Fruit fly (Drosophila melanogaster) ovary, adult (tissue): Measurements from ENCODE around the gene Pfdn2.

ENCODE experiments used
- CG17801 ChIP-seq: fragments of 200-800 bp; optimal IDR thresholded peaks from 2 replicates; lab custom pipeline; 2019; ENCODE audit warnings: missing biosample characterization, mild to moderate bottlenecking, missing genetic modification characterization, moderate library complexity; ENCODE audit not compliant: partially characterized antibody

Gene Pfdn2

dm6 chr3L:11083605-11084004 lies 9.4 kb upstream of the Pfdn2 start:
- peak; percentile 34 for TF ChIP-seq CG17801

- TF ChIP-seq CG17801: no peak
Measured at dm6 chr3L:11071057-11071456, 3.1 kb downstream of the Pfdn2 start.

dm6 chr3L:11070372-11070854 lies 3.8 kb downstream of the Pfdn2 start, which contains the start of gene Mocs1:
Mocs1 (plus strand) TSS chr3L:11070526.
- peak; percentile 48 for TF ChIP-seq CG17801

- TF ChIP-seq CG17801: no peak
Measured at dm6 chr3L:11069764-11070163, 4.4 kb downstream of the Pfdn2 start, which contains the start of gene CG6310. CG6310 (minus strand) TSS chr3L:11069864.

dm6 chr3L:11065850-11066249 lies 8.3 kb downstream of the Pfdn2 start:
- no peak for TF ChIP-seq CG17801

- peak; percentile 60 for TF ChIP-seq CG17801
Measured at dm6 chr3L:11064689-11065088, 9.5 kb downstream of the Pfdn2 start, which contains the start of the genes CG32075, CG45101 and SuUR. CG32075 (minus strand) TSS chr3L:11064941. CG45101 (plus strand) TSS chr3L:11064991. SuUR (plus strand) TSS chr3L:11064991.

dm6 chr3L:11062441-11062840 lies 11.7 kb downstream of the Pfdn2 start, which contains the start of gene CG32069:
CG32069 (minus strand) TSS chr3L:11062614.
- TF ChIP-seq CG17801: no peak

- peak; percentile 89 for TF ChIP-seq CG17801
Measured at dm6 chr3L:11061200-11061599, 13.0 kb downstream of the Pfdn2 start, which contains the start of the genes CG6321 and Blos2. CG6321 (minus strand) TSS chr3L:11061224. Blos2 (plus strand) TSS chr3L:11061571.

- TF ChIP-seq CG17801: no peak
Measured at dm6 chr3L:11053843-11054242, 20.3 kb downstream of the Pfdn2 start, which contains the start of gene CG7888. CG7888 (plus strand) TSS chr3L:11054035.

- no peak for TF ChIP-seq CG17801
Measured at dm6 chr3L:11052760-11053259, 21.4 kb downstream of the Pfdn2 start.

dm6 chr3L:11051271-11051670 lies 22.9 kb downstream of the Pfdn2 start, which contains the start of gene CG43693:
CG43693 (minus strand) TSS chr3L:11051371.
- TF ChIP-seq CG17801: no peak

dm6 chr3L:11049414-11049813 lies 24.8 kb downstream of the Pfdn2 start:
- TF ChIP-seq CG17801: peak; percentile 25

- TF ChIP-seq CG17801: peak; percentile 32
Measured at dm6 chr3L:11047877-11048276, 26.3 kb downstream of the Pfdn2 start.

- peak; percentile 59 for TF ChIP-seq CG17801
Measured at dm6 chr3L:11046559-11046958, 27.6 kb downstream of the Pfdn2 start.

- no peak for TF ChIP-seq CG17801
Measured at dm6 chr3L:11045009-11045408, 29.2 kb downstream of the Pfdn2 start.

dm6 chr3L:11043650-11044049 lies 30.5 kb downstream of the Pfdn2 start:
- peak; percentile 31 for TF ChIP-seq CG17801

- no peak for TF ChIP-seq CG17801
Measured at dm6 chr3L:11041193-11041592, 33.0 kb downstream of the Pfdn2 start.

- no peak for TF ChIP-seq CG17801
Measured at dm6 chr3L:11035039-11035438, 39.1 kb downstream of the Pfdn2 start.
